Worm (Caenorhabditis elegans) whole organism, L2 larva: Measurements from ENCODE around the gene F55F10.3.
A peak's percentile ranks its signal among the peaks of the same experiment; 100 is the strongest.

Experiments used
- crh-2 ChIP-seq: sonication (generic microtip); optimal IDR thresholded peaks from 2 replicates; lab custom pipeline; 2017; ENCODE audit warnings: missing biosample characterization, missing genetic modification characterization
- elt-3 ChIP-seq: sonication (generic microtip); optimal IDR thresholded peaks from 2 replicates; lab custom pipeline; 2017; ENCODE audit warnings: missing biosample characterization, missing genetic modification characterization
- mab-5 ChIP-seq: fragments of 150-350 bp; optimal IDR thresholded peaks from 2 replicates; lab custom pipeline; 2014; ENCODE audit warnings: missing biosample characterization, missing genetic modification characterization
- nhr-25 ChIP-seq: fragments of 150-350 bp; sonication (generic microtip); optimal IDR thresholded peaks from 3 replicates; lab custom pipeline; 2014; ENCODE audit warnings: missing biosample characterization, missing genetic modification characterization
- sma-3 ChIP-seq: sonication (generic microtip); optimal IDR thresholded peaks from 2 replicates; lab custom pipeline; 2016; ENCODE audit warnings: missing genetic modification reagents, missing genetic modification characterization, missing compliant biosample characterization

- peak; percentile 53 for TF ChIP-seq nhr-25
- no peak for TF ChIP-seq elt-3 (tag; lab: Kevin White, UChicago)
- TF ChIP-seq mab-5 (tag; lab: Kevin White, UChicago): no peak
- TF ChIP-seq sma-3 (GFP tag; lab: Kevin White, UChicago): no peak
- TF ChIP-seq crh-2 (tag; lab: Kevin White, UChicago): no peak
These were observed 38.7 kb downstream of the F55F10.3 start for ce11 chrIV:4398420-4398819.
